Worm (Caenorhabditis elegans): ENCODE data around the gene cox-15.

DNA sequence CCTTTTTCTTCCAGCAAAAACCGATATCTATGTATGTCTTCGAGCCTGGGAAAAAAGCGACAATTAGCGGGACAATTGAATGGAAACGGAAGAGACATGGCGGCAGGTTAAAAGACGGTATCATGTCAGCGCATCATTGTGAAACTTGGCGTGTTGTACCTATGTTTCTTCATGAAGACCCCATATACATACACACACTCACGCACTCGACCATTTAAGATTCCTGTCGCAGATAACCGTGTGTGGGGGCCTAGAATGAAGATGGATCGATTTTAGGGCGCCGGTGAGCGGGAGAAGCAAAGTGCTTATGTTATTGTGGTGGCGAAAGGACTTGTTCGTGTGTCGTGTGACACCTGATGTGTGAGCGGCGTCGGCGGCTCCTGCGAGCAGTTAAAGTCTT lies 42.1 kb upstream of the cox-15 start:
- TF ChIP-seq T07F8.4 (tag; optimal IDR thresholded peaks at IDR 0.05) (no peak), B0035.1 (tag; optimal IDR thresholded peaks at IDR 0.05) (no peak), mcd-1 (GFP tag; IDR thresholded peaks at IDR 0.05) (no peak)
